Worm (Caenorhabditis elegans): ENCODE results near the gene R02F2.5.

- TF ChIP-seq nhr-76 (tag; optimal IDR thresholded peaks at IDR 0.05) (no peak), zag-1 (tag; optimal IDR thresholded peaks at IDR 0.05) (no peak), egl-27 (tag; optimal IDR thresholded peaks at IDR 0.05) (no peak), unc-86 (tag; optimal IDR thresholded peaks at IDR 0.05) (no peak), lin-39 (tag; optimal IDR thresholded peaks at IDR 0.05) (no peak)
Measured at ce11 chrIII:5472693-5473092, 6.4 kb upstream of the R02F2.5 start.
